Worm (Caenorhabditis elegans) whole organism, midembryonic: ENCODE measurements around the gene nape-1.

Experiments used
- T22C8.4 ChIP-seq: fragments of 200-800 bp; sonication (Bioruptor generic); IDR thresholded peaks from 2 replicates; pipeline ENCODE4 v1.3.6; 2022; ENCODE audit warnings: missing genetic modification characterization, missing compliant biosample characterization
- cog-1 ChIP-seq: sonication (generic microtip); optimal IDR thresholded peaks from 2 replicates; lab custom pipeline; 2016; ENCODE audit warnings: missing genetic modification characterization, missing compliant biosample characterization
- flt-1 ChIP-seq: fragments of 200-800 bp; sonication (Bioruptor generic); IDR thresholded peaks from 2 replicates; pipeline ENCODE4 v1.3.6; 2022; ENCODE audit warnings: missing genetic modification characterization, missing compliant biosample characterization
- klf-2 ChIP-seq: fragments of 200-800 bp; sonication (Bioruptor generic); conservative IDR thresholded peaks from 2 replicates; pipeline ENCODE4 v1.3.6; 2022; ENCODE audit warnings: missing genetic modification reagents, missing genetic modification characterization, missing compliant biosample characterization
- med-1 ChIP-seq: sonication (generic microtip); optimal IDR thresholded peaks from 2 replicates; lab custom pipeline; 2017; ENCODE audit warnings: missing genetic modification characterization, mild to moderate bottlenecking, missing compliant biosample characterization, antibody characterized with exemption, missing genetic modification reagents; ENCODE audit not compliant: insufficient read depth
- ref-1 ChIP-seq: fragments of 200-800 bp; sonication (Bioruptor generic); conservative IDR thresholded peaks from 2 replicates; pipeline ENCODE4 v1.3.6; 2022; ENCODE audit warnings: missing genetic modification reagents, missing genetic modification characterization, missing compliant biosample characterization
- tab-1 ChIP-seq: fragments of 200-800 bp; sonication (Bioruptor generic); IDR thresholded peaks from 2 replicates; pipeline ENCODE4 v1.3.6; 2022; ENCODE audit warnings: missing genetic modification characterization, missing compliant biosample characterization
- ztf-23 ChIP-seq: fragments of 200-800 bp; sonication (Bioruptor generic); IDR thresholded peaks from 2 replicates; pipeline ENCODE4 v1.3.6; 2022; ENCODE audit warnings: missing genetic modification reagents, missing genetic modification characterization, missing compliant biosample characterization
- ztf-29 ChIP-seq: fragments of 200-800 bp; sonication (Bioruptor generic); IDR thresholded peaks from 2 replicates; pipeline ENCODE4 v1.3.6; 2022; ENCODE audit warnings: missing genetic modification reagents, missing genetic modification characterization, missing compliant biosample characterization

The nape-1 gene

ce11 chrIV:3740830-3741477 is at the start of gene nape-1:
nape-1 (minus strand) TSS chrIV:3740880.
- no peak for TF ChIP-seq T22C8.4 (GFP tag; lab: Robert Waterston, UW)
- no peak for TF ChIP-seq ztf-29

- TF ChIP-seq ztf-29 (no peak), klf-2 (no peak), cog-1 (tag; lab: Kevin White, UChicago) (no peak), ztf-23 (GFP tag; lab: Robert Waterston, UW) (no peak), med-1 (no peak), T22C8.4 (GFP tag; lab: Robert Waterston, UW) (no peak), flt-1 (GFP tag; lab: Robert Waterston, UW) (no peak), ref-1 (GFP tag; lab: Robert Waterston, UW) (no peak), tab-1 (GFP tag; lab: Robert Waterston, UW) (no peak)
Observed at ce11 chrIV:3783910-3784309, 43.2 kb upstream of the nape-1 start, which contains the start of gene glct-6. glct-6 (plus strand) TSS chrIV:3784210.

ce11 chrIV:3781539-3781938 is 40.9 kb upstream of the nape-1 start:
- TF ChIP-seq ztf-23 (GFP tag; lab: Robert Waterston, UW) (no peak), flt-1 (GFP tag; lab: Robert Waterston, UW) (no peak), tab-1 (GFP tag; lab: Robert Waterston, UW) (no peak), med-1 (no peak), klf-2 (no peak), ref-1 (GFP tag; lab: Robert Waterston, UW) (no peak), cog-1 (tag; lab: Kevin White, UChicago) (no peak), T22C8.4 (GFP tag; lab: Robert Waterston, UW) (no peak), ztf-29 (no peak)

ce11 chrIV:3774160-3774559 is 33.5 kb upstream of the nape-1 start:
- TF ChIP-seq klf-2 (no peak), med-1 (no peak), ztf-29 (no peak), flt-1 (GFP tag; lab: Robert Waterston, UW) (no peak), ref-1 (GFP tag; lab: Robert Waterston, UW) (no peak)

- TF ChIP-seq flt-1 (GFP tag; lab: Robert Waterston, UW), result 0 out of 2 replicates have a peak, but pooled peaks have one; percentile 8
Observed at ce11 chrIV:3771182-3771581, 30.5 kb upstream of the nape-1 start.

ce11 chrIV:3767749-3768148 is 27.1 kb upstream of the nape-1 start:
- no peak for TF ChIP-seq ztf-23 (GFP tag; lab: Robert Waterston, UW)
- TF ChIP-seq ztf-29, result no peak
- no peak for TF ChIP-seq ref-1 (GFP tag; lab: Robert Waterston, UW)
- TF ChIP-seq T22C8.4 (GFP tag; lab: Robert Waterston, UW), result no peak
- no peak for TF ChIP-seq med-1
- no peak for TF ChIP-seq tab-1 (GFP tag; lab: Robert Waterston, UW)
- TF ChIP-seq klf-2, result no peak
- no peak for TF ChIP-seq cog-1 (tag; lab: Kevin White, UChicago)
- no peak for TF ChIP-seq flt-1 (GFP tag; lab: Robert Waterston, UW)

- TF ChIP-seq flt-1 (GFP tag; lab: Robert Waterston, UW) (no peak), klf-2 (no peak), ztf-29 (no peak), ref-1 (GFP tag; lab: Robert Waterston, UW) (no peak), T22C8.4 (GFP tag; lab: Robert Waterston, UW) (no peak), tab-1 (GFP tag; lab: Robert Waterston, UW) (no peak), ztf-23 (GFP tag; lab: Robert Waterston, UW) (no peak), cog-1 (tag; lab: Kevin White, UChicago) (no peak), med-1 (no peak)
Observed at ce11 chrIV:3766589-3766988, 25.9 kb upstream of the nape-1 start, which contains the start of gene vab-2. vab-2 (minus strand) TSS chrIV:3766826.

ce11 chrIV:3765457-3765856 is 24.8 kb upstream of the nape-1 start:
- no peak for TF ChIP-seq cog-1 (tag; lab: Kevin White, UChicago)
- no peak for TF ChIP-seq med-1
- TF ChIP-seq tab-1 (GFP tag; lab: Robert Waterston, UW), result no peak
- TF ChIP-seq ref-1 (GFP tag; lab: Robert Waterston, UW), result no peak
- no peak for TF ChIP-seq klf-2
- no peak for TF ChIP-seq flt-1 (GFP tag; lab: Robert Waterston, UW)

ce11 chrIV:3764012-3764549 is 23.4 kb upstream of the nape-1 start:
- TF ChIP-seq med-1 (no peak), klf-2 (no peak), ztf-23 (GFP tag; lab: Robert Waterston, UW) (no peak), ref-1 (GFP tag; lab: Robert Waterston, UW) (no peak), tab-1 (GFP tag; lab: Robert Waterston, UW) (no peak), flt-1 (GFP tag; lab: Robert Waterston, UW) (no peak), cog-1 (tag; lab: Kevin White, UChicago) (no peak), T22C8.4 (GFP tag; lab: Robert Waterston, UW) (no peak), ztf-29 (no peak)

- TF ChIP-seq med-1 (no peak), cog-1 (tag; lab: Kevin White, UChicago) (no peak), ztf-23 (GFP tag; lab: Robert Waterston, UW) (no peak), ref-1 (GFP tag; lab: Robert Waterston, UW) (no peak), tab-1 (GFP tag; lab: Robert Waterston, UW) (no peak), T22C8.4 (GFP tag; lab: Robert Waterston, UW) (no peak), klf-2 (no peak), ztf-29 (no peak), flt-1 (GFP tag; lab: Robert Waterston, UW) (no peak)
Observed at ce11 chrIV:3759823-3760222, 19.1 kb upstream of the nape-1 start.
